Worm (Caenorhabditis elegans) whole organism, L4 larva: ENCODE data around the gene srab-2.
A peak's percentile ranks its signal among the peaks of the same experiment; 100 is the strongest.

Experiments used
- F44E2.7 ChIP-seq: fragments of 200-800 bp; sonication (Bioruptor generic); IDR thresholded peaks from 2 replicates; pipeline ENCODE4 v2.1.2; 2022; ENCODE audit warnings: missing genetic modification characterization, missing compliant biosample characterization
- T20F7.1 ChIP-seq: fragments of 200-800 bp; sonication (Bioruptor generic); optimal IDR thresholded peaks from 2 replicates; lab custom pipeline; 2018; ENCODE audit warnings: mild to moderate bottlenecking, missing genetic modification characterization, missing compliant biosample characterization
- T26A8.4 ChIP-seq: fragments of 200-800 bp; sonication (Bioruptor generic); IDR thresholded peaks from 2 replicates; pipeline ENCODE4 v1.3.6; 2022; ENCODE audit warnings: missing genetic modification characterization, missing compliant biosample characterization
- Y75B8A.6 ChIP-seq: fragments of 200-800 bp; sonication (Bioruptor generic); IDR thresholded peaks from 2 replicates; pipeline ENCODE4 v1.3.6; 2022; ENCODE audit warnings: missing genetic modification reagents, missing genetic modification characterization, missing compliant biosample characterization
- ZK337.2 ChIP-seq: fragments of 200-800 bp; sonication (Bioruptor generic); IDR thresholded peaks from 2 replicates; pipeline ENCODE4 v1.3.6; 2022; ENCODE audit warnings: missing genetic modification reagents, missing genetic modification characterization, missing compliant biosample characterization
- ZK546.5 ChIP-seq, 2 experiments: sonication (generic microtip); optimal IDR thresholded peaks; 2 replicates each; lab custom pipeline; 2017; ENCODE audit warnings: missing biosample characterization in 2 of 2, missing genetic modification characterization in 2 of 2
- aha-1 ChIP-seq: fragments of 150-350 bp; peaks from one replicate; lab custom pipeline; 2014; ENCODE audit warnings: missing biosample characterization, missing genetic modification characterization
- arid-1 ChIP-seq: fragments of 200-800 bp; sonication (Bioruptor generic); conservative IDR thresholded peaks from 2 replicates; pipeline ENCODE4 v1.3.6; 2022; ENCODE audit warnings: missing genetic modification reagents, missing genetic modification characterization, missing compliant biosample characterization
- ceh-28 ChIP-seq: fragments of 150-350 bp; optimal IDR thresholded peaks from 2 replicates; lab custom pipeline; 2014; ENCODE audit warnings: missing biosample characterization, missing genetic modification reagents, missing genetic modification characterization
- ceh-32 ChIP-seq: sonication (generic microtip); optimal IDR thresholded peaks from 2 replicates; lab custom pipeline; 2016; ENCODE audit warnings: mild to moderate bottlenecking, missing genetic modification characterization, missing compliant biosample characterization; ENCODE audit not compliant: poor library complexity
- ceh-82 ChIP-seq: sonication (generic microtip); optimal IDR thresholded peaks from 2 replicates; lab custom pipeline; 2017; ENCODE audit warnings: missing biosample characterization, missing genetic modification characterization
- ctbp-1 ChIP-seq: fragments of 200-800 bp; sonication (Bioruptor generic); IDR thresholded peaks from 2 replicates; pipeline ENCODE4 v1.3.6; 2022; ENCODE audit warnings: missing genetic modification reagents, missing genetic modification characterization, missing compliant biosample characterization
- daf-16 ChIP-seq, 3 experiments: sonication (generic microtip); optimal IDR thresholded peaks; 2 replicates each; lab custom pipeline; 2016 to 2017; ENCODE audit warnings: missing genetic modification characterization in 3 of 3, missing genetic modification reagents in 3 of 3, mild to moderate bottlenecking in 2 of 3, missing compliant biosample characterization in 2 of 3, missing biosample characterization in 1 of 3, moderate library complexity in 1 of 3
- daf-8 ChIP-seq: fragments of 200-800 bp; sonication (Bioruptor generic); IDR thresholded peaks from 2 replicates; pipeline ENCODE4 v1.3.6; 2022; ENCODE audit warnings: missing genetic modification characterization, missing compliant biosample characterization
- dmd-6 ChIP-seq: fragments of 200-800 bp; sonication (Bioruptor generic); IDR thresholded peaks from 2 replicates; pipeline ENCODE4 v1.3.6; 2022; ENCODE audit warnings: missing genetic modification reagents, missing genetic modification characterization, missing compliant biosample characterization
- dmd-8 ChIP-seq: fragments of 200-800 bp; sonication (Bioruptor generic); IDR thresholded peaks from 2 replicates; pipeline ENCODE4 v1.3.6; 2022; ENCODE audit warnings: missing genetic modification characterization, missing compliant biosample characterization
- dpl-1 ChIP-seq: fragments of 150-350 bp; optimal IDR thresholded peaks from 2 replicates; lab custom pipeline; 2014; ENCODE audit warnings: missing biosample characterization, missing genetic modification reagents, missing genetic modification characterization
- dve-1 ChIP-seq: sonication (generic microtip); optimal IDR thresholded peaks from 2 replicates; lab custom pipeline; 2017; ENCODE audit warnings: antibody characterized with exemption, mild to moderate bottlenecking, missing genetic modification characterization, missing compliant biosample characterization; ENCODE audit not compliant: insufficient read depth
- egl-43 ChIP-seq: fragments of 200-800 bp; sonication (Bioruptor generic); IDR thresholded peaks from 2 replicates; pipeline ENCODE4 v1.3.6; 2022; ENCODE audit warnings: missing genetic modification reagents, missing genetic modification characterization, missing compliant biosample characterization
- fkh-10 ChIP-seq: fragments of 150-350 bp; optimal IDR thresholded peaks from 2 replicates; lab custom pipeline; 2014; ENCODE audit warnings: missing biosample characterization, missing genetic modification reagents, missing genetic modification characterization
- hif-1 ChIP-seq, 2 experiments: sonication (generic microtip); optimal IDR thresholded peaks; 2 replicates each; lab custom pipeline; 2016 to 2017; ENCODE audit warnings: missing compliant biosample characterization in 2 of 2, missing genetic modification characterization in 2 of 2, missing genetic modification reagents in 2 of 2, missing genotype in 2 of 2, mild to moderate bottlenecking in 1 of 2
- hlh-30 ChIP-seq: sonication (generic microtip); optimal IDR thresholded peaks from 2 replicates; lab custom pipeline; 2017; ENCODE audit warnings: antibody characterized with exemption, mild to moderate bottlenecking, missing genetic modification characterization, missing compliant biosample characterization; ENCODE audit not compliant: insufficient read depth
- hmg-1.1 ChIP-seq: fragments of 200-800 bp; sonication (Bioruptor generic); IDR thresholded peaks from 2 replicates; pipeline ENCODE4 v1.3.6; 2022; ENCODE audit warnings: missing genetic modification reagents, missing genetic modification characterization, missing compliant biosample characterization
- lir-3 ChIP-seq: sonication (generic microtip); optimal IDR thresholded peaks from 2 replicates; lab custom pipeline; 2016; ENCODE audit warnings: mild to moderate bottlenecking, missing genetic modification characterization, missing compliant biosample characterization
- lsy-2 ChIP-seq, 2 experiments: fragments of 150-350 bp in 1 of 2; sonication (generic microtip) in 1 of 2; optimal IDR thresholded peaks; 2 replicates each; lab custom pipeline; 2014 to 2017; ENCODE audit warnings: missing biosample characterization in 2 of 2, missing genetic modification characterization in 2 of 2
- madf-5 ChIP-seq, 2 experiments: fragments of 200-800 bp; sonication (Bioruptor generic); IDR thresholded peaks; 2 replicates each; pipeline ENCODE4 v1.3.6; 2022; ENCODE audit warnings: missing compliant biosample characterization in 2 of 2, missing genetic modification characterization in 2 of 2
- mdl-1 ChIP-seq, 2 experiments: fragments of 150-350 bp in 1 of 2; sonication (generic microtip) in 1 of 2; optimal IDR thresholded peaks; 2 replicates each; lab custom pipeline; 2014 to 2017; ENCODE audit warnings: missing biosample characterization in 2 of 2, missing genetic modification characterization in 2 of 2
- mdt-29 ChIP-seq: fragments of 200-800 bp; sonication (Bioruptor generic); IDR thresholded peaks from 2 replicates; pipeline ENCODE4 v1.3.6; 2022; ENCODE audit warnings: missing genetic modification reagents, missing genetic modification characterization, missing compliant biosample characterization
- mep-1 ChIP-seq: fragments of 150-350 bp; sonication (generic microtip); optimal IDR thresholded peaks from 3 replicates; lab custom pipeline; 2014; ENCODE audit warnings: missing biosample characterization, missing genetic modification characterization
- mxl-3 ChIP-seq: fragments of 200-800 bp; sonication (Bioruptor generic); optimal IDR thresholded peaks from 2 replicates; lab custom pipeline; 2018; ENCODE audit warnings: mild to moderate bottlenecking, missing genetic modification characterization, missing compliant biosample characterization
- nhr-42 ChIP-seq: fragments of 200-800 bp; sonication (Bioruptor generic); IDR thresholded peaks from 2 replicates; pipeline ENCODE4 v1.3.6; 2022; ENCODE audit warnings: missing genetic modification characterization, missing compliant biosample characterization
- nhr-48 ChIP-seq: sonication (generic microtip); optimal IDR thresholded peaks from 2 replicates; lab custom pipeline; 2016; ENCODE audit warnings: mild to moderate bottlenecking, missing genetic modification characterization, missing compliant biosample characterization
- nhr-77 ChIP-seq: fragments of 150-350 bp; optimal IDR thresholded peaks from 2 replicates; lab custom pipeline; 2014; ENCODE audit warnings: missing biosample characterization, missing genetic modification characterization
- php-3 ChIP-seq: fragments of 200-800 bp; sonication (Bioruptor generic); IDR thresholded peaks from 2 replicates; pipeline ENCODE4 v1.3.6; 2022; ENCODE audit warnings: missing genetic modification reagents, missing genetic modification characterization, missing compliant biosample characterization
- pqm-1 ChIP-seq: sonication (generic microtip); optimal IDR thresholded peaks from 2 replicates; lab custom pipeline; 2017; ENCODE audit warnings: missing biosample characterization, missing genetic modification characterization
- rbr-2 ChIP-seq: sonication (generic microtip); optimal IDR thresholded peaks from 2 replicates; lab custom pipeline; 2016; ENCODE audit warnings: missing genotype, missing genetic modification characterization, missing compliant biosample characterization
- set-16 ChIP-seq: fragments of 200-800 bp; sonication (Bioruptor generic); IDR thresholded peaks from 2 replicates; pipeline ENCODE4 v1.3.6; 2022; ENCODE audit warnings: missing genetic modification reagents, missing genetic modification characterization, missing compliant biosample characterization
- skn-1 ChIP-seq: fragments of 150-350 bp; optimal IDR thresholded peaks from 2 replicates; lab custom pipeline; 2014; ENCODE audit warnings: missing biosample characterization, missing genetic modification characterization
- spr-1 ChIP-seq: sonication (generic microtip); optimal IDR thresholded peaks from 2 replicates; lab custom pipeline; 2016; ENCODE audit warnings: mild to moderate bottlenecking, missing genetic modification characterization, missing compliant biosample characterization
- unc-62 ChIP-seq, 3 experiments: fragments of 150-350 bp in 1 of 3; sonication (generic microtip); optimal IDR thresholded peaks in 2 of 3; peaks in 1 of 3; 1 replicate in 1 of 3; 2 replicates in 2 of 3; lab custom pipeline; 2014 to 2017; ENCODE audit warnings: missing biosample characterization in 3 of 3, missing genetic modification characterization in 3 of 3, missing genetic modification reagents in 3 of 3, missing genotype in 1 of 3
- vab-7 ChIP-seq: fragments of 200-800 bp; sonication (Bioruptor generic); IDR thresholded peaks from 2 replicates; pipeline ENCODE4 v1.3.6; 2022; ENCODE audit warnings: missing genetic modification reagents, missing genetic modification characterization, missing compliant biosample characterization
- zfp-2 ChIP-seq: sonication (generic microtip); optimal IDR thresholded peaks from 2 replicates; lab custom pipeline; 2016; ENCODE audit warnings: mild to moderate bottlenecking, missing genetic modification characterization, missing compliant biosample characterization
- zfp-3 ChIP-seq: fragments of 200-800 bp; sonication (Bioruptor generic); conservative IDR thresholded peaks from 2 replicates; pipeline ENCODE4 v1.3.6; 2022; ENCODE audit warnings: missing genetic modification reagents, missing genetic modification characterization, missing compliant biosample characterization
- zip-11 ChIP-seq: fragments of 200-800 bp; sonication (Bioruptor generic); IDR thresholded peaks from 2 replicates; pipeline ENCODE4 v1.3.6; 2022; ENCODE audit warnings: missing genetic modification characterization, missing compliant biosample characterization
- zip-2 ChIP-seq: fragments of 150-350 bp; optimal IDR thresholded peaks from 2 replicates; lab custom pipeline; 2014; ENCODE audit warnings: missing biosample characterization, missing genetic modification characterization

srab-2 gene

ce11 chrV:5067390-5067789 is 37.4 kb downstream of the srab-2 start (continued):
- TF ChIP-seq mdl-1 (tag; optimal IDR thresholded peaks at IDR 0.05; lab: Kevin White, UChicago) (peak in 1 of 2 experiments; percentile 28), vab-7 (GFP tag; lab: Robert Waterston, UW) (no peak), nhr-77 (tag; lab: Kevin White, UChicago) (peak; percentile 47), set-16 (no peak), php-3 (GFP tag; lab: Robert Waterston, UW) (peak; percentile 57; the same call in 1 of the 2 replicates), pqm-1 (tag; lab: Kevin White, UChicago) (peak; percentile 89), ceh-82 (tag; lab: Kevin White, UChicago) (no peak), mxl-3 (GFP tag; lab: Kevin White, UChicago) (no peak), spr-1 (tag; lab: Kevin White, UChicago) (no peak), dmd-6 (GFP tag; lab: Robert Waterston, UW) (peak; percentile 57), ctbp-1 (GFP tag; lab: Robert Waterston, UW) (no peak), ceh-28 (no peak), ZK337.2 (GFP tag; lab: Robert Waterston, UW) (no peak), lir-3 (no peak), dmd-8 (no peak), fkh-10 (GFP tag; lab: Kevin White, UChicago) (no peak), ZK546.5 (tag; optimal IDR thresholded peaks at IDR 0.05; lab: Kevin White, UChicago) (no peak), dve-1 (tag; lab: Kevin White, UChicago) (peak; percentile 70), daf-16 (GFP tag; optimal IDR thresholded peaks at IDR 0.05; lab: Kevin White, UChicago) (no peak), daf-16 (tag; optimal IDR thresholded peaks at IDR 0.05; lab: Kevin White, UChicago) (peak; percentile 72), zfp-3 (GFP tag; lab: Robert Waterston, UW) (no peak), T20F7.1 (GFP tag; lab: Kevin White, UChicago) (peak; percentile 41), madf-5 (GFP tag; IDR thresholded peaks at IDR 0.05; lab: Robert Waterston, UW) (no peak)

- TF ChIP-seq lsy-2 (tag; optimal IDR thresholded peaks at IDR 0.05; lab: Kevin White, UChicago) (peak; percentile 59 to 64), dpl-1 (GFP tag; lab: Kevin White, UChicago) (peak; percentile 15), aha-1 (tag; lab: Kevin White, UChicago) (peak; percentile 96), dmd-8 (no peak), egl-43 (GFP tag; lab: Robert Waterston, UW) (no peak), nhr-42 (GFP tag; lab: Robert Waterston, UW) (no peak), nhr-48 (tag; lab: Kevin White, UChicago) (peak; percentile 43), pqm-1 (tag; lab: Kevin White, UChicago) (peak; percentile 26), T20F7.1 (GFP tag; lab: Kevin White, UChicago) (no peak), hif-1 (tag; optimal IDR thresholded peaks at IDR 0.05; lab: Kevin White, UChicago) (peak in 1 of 2 experiments; percentile 64), mdt-29 (GFP tag; lab: Robert Waterston, UW) (peak; percentile 54; the same call in 1 of the 2 replicates), ceh-32 (tag; lab: Kevin White, UChicago) (no peak), T26A8.4 (GFP tag; lab: Robert Waterston, UW) (no peak), skn-1 (tag; lab: Kevin White, UChicago) (no peak), daf-16 (GFP tag; optimal IDR thresholded peaks at IDR 0.05; lab: Kevin White, UChicago) (no peak), daf-16 (tag; optimal IDR thresholded peaks at IDR 0.05; lab: Kevin White, UChicago) (peak; percentile 31), zfp-3 (GFP tag; lab: Robert Waterston, UW) (no peak), ZK546.5 (tag; optimal IDR thresholded peaks at IDR 0.05; lab: Kevin White, UChicago) (no peak), Y75B8A.6 (GFP tag; lab: Robert Waterston, UW) (no peak), arid-1 (GFP tag; lab: Robert Waterston, UW) (peak; percentile 44; the same call in 1 of the 2 replicates), hmg-1.1 (peak; percentile 56; the same call in 1 of the 2 replicates), zfp-2 (tag; lab: Kevin White, UChicago) (no peak), F44E2.7 (GFP tag; lab: Robert Waterston, UW) (no peak), zip-2 (tag; lab: Kevin White, UChicago) (no peak), zip-11 (GFP tag; lab: Robert Waterston, UW) (no peak), daf-8 (GFP tag; lab: Robert Waterston, UW) (no peak), ceh-28 (no peak), unc-62 (GFP tag; optimal IDR thresholded peaks at IDR 0.05 in 1 of 2; lab: Kevin White, UChicago) (peak in 1 of 2 experiments; percentile 99), unc-62 (tag; optimal IDR thresholded peaks at IDR 0.05; lab: Kevin White, UChicago) (no peak), rbr-2 (tag; lab: Kevin White, UChicago) (peak; percentile 78), hlh-30 (tag; lab: Kevin White, UChicago) (peak; percentile 96), mxl-3 (GFP tag; lab: Kevin White, UChicago) (peak; percentile 41), mep-1 (tag; lab: Kevin White, UChicago) (peak; percentile 75), set-16 (peak; percentile 46; the same call in 1 of the 2 replicates), ctbp-1 (GFP tag; lab: Robert Waterston, UW) (peak; percentile 37; the same call in 1 of the 2 replicates)
Observed at ce11 chrV:5064761-5065421, 39.9 kb downstream of the srab-2 start, which contains the start of gene mlk-1. TSS of gene mlk-1 (minus strand) at chrV:5064811.
